Worm (Caenorhabditis elegans) whole organism, L2 larva: ENCODE results near the gene dtmk-1.

ENCODE experiments used
- ama-1 ChIP-seq: fragments of 150-350 bp; optimal IDR thresholded peaks from 2 replicates; lab custom pipeline; 2018; ENCODE audit warnings: inconsistent platforms
- elt-1 ChIP-seq: fragments of 150-350 bp; optimal IDR thresholded peaks from 2 replicates; lab custom pipeline; 2014; ENCODE audit warnings: missing biosample characterization, missing genetic modification characterization
- nhr-237 ChIP-seq: fragments of 150-350 bp; optimal IDR thresholded peaks from 2 replicates; lab custom pipeline; 2014; ENCODE audit warnings: missing biosample characterization, missing genetic modification characterization
- nhr-25 ChIP-seq: fragments of 150-350 bp; sonication (generic microtip); optimal IDR thresholded peaks from 3 replicates; lab custom pipeline; 2014; ENCODE audit warnings: missing biosample characterization, missing genetic modification characterization
- nhr-77 ChIP-seq: fragments of 150-350 bp; optimal IDR thresholded peaks from 2 replicates; lab custom pipeline; 2014; ENCODE audit warnings: missing biosample characterization, missing genetic modification characterization
- peb-1 ChIP-seq: fragments of 150-350 bp; optimal IDR thresholded peaks from 2 replicates; lab custom pipeline; 2014; ENCODE audit warnings: missing biosample characterization, missing genetic modification characterization
- unc-39 ChIP-seq: fragments of 150-350 bp; optimal IDR thresholded peaks from 2 replicates; lab custom pipeline; 2014; ENCODE audit warnings: missing biosample characterization, missing genetic modification characterization
- unc-55 ChIP-seq: fragments of 150-350 bp; sonication (generic microtip); optimal IDR thresholded peaks from 3 replicates; lab custom pipeline; 2014; ENCODE audit warnings: missing biosample characterization, missing genetic modification reagents, missing genetic modification characterization
- ztf-4 ChIP-seq: fragments of 150-350 bp; optimal IDR thresholded peaks from 2 replicates; lab custom pipeline; 2014; ENCODE audit warnings: missing biosample characterization, missing genetic modification characterization

DNA sequence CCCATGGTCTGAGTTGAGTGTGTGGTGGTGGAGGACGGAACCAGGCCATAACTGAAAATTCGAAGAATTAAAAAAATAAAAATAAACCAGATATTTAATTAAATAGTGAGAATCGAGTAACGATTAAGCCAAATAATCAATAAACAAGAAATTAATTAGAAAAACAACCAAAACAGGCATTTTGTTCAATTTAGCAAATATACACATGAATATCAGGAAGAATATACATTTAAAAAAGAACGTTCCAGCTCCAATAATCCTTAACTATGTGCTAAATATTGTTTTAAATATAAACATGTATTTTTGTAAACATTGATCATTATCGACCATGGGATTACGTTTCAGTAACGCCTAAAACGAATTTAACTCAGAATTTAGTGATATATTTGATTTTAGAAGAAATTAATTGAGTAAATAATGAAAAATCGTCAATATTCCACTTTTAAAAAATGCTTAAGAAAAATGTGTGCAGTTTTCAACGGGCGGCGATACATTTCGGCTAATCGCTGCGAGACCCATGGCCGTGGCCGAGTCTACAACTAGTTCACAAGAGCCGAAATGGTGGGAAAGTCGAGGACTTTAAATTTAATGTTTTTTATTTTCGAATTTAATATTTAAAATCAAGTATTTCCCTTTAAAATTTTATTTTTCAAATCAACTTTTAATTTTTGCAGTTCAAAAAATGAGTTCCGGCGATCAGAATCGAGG, 1.3 kb upstream of the dtmk-1 start, which contains the start of the genes R53.4 and psf-1:
- TF ChIP-seq unc-55 (GFP tag; lab: Kevin White, UChicago) (peak; percentile 88), ztf-4 (tag; lab: Kevin White, UChicago) (no peak), peb-1 (tag; lab: Kevin White, UChicago) (no peak), nhr-25 (tag; lab: Kevin White, UChicago) (no peak), nhr-77 (no peak), ama-1 (lab: Kevin White, UChicago) (no peak), nhr-237 (tag; lab: Kevin White, UChicago) (no peak), elt-1 (tag; lab: Kevin White, UChicago) (no peak), unc-39 (tag; lab: Kevin White, UChicago) (no peak)
